Worm (Caenorhabditis elegans): Measurements from ENCODE around the gene D1086.8.
"Not testable (repeated sequence)": the region's sequence is repeated elsewhere in the genome, so short reads cannot be mapped to it uniquely, and the experiment has no call there.

The D1086.8 gene

ce11 chrV:14093805-14094204 is at the start of gene D1086.8:
Gene D1086.8 (plus strand): TSS chrV:14094105.
- peak in 1 of 2 experiments; percentile 17 for TF ChIP-seq lsy-2 (tag; optimal IDR thresholded peaks at IDR 0.05)
- no peak for TF ChIP-seq hmg-1.1 (GFP tag; IDR thresholded peaks at IDR 0.05)
- TF ChIP-seq daf-16 (GFP tag; optimal IDR thresholded peaks at IDR 0.05) = peak in 1 of 2 experiments; percentile 13
- TF ChIP-seq daf-16 (tag; optimal IDR thresholded peaks at IDR 0.05) = no peak

DNA sequence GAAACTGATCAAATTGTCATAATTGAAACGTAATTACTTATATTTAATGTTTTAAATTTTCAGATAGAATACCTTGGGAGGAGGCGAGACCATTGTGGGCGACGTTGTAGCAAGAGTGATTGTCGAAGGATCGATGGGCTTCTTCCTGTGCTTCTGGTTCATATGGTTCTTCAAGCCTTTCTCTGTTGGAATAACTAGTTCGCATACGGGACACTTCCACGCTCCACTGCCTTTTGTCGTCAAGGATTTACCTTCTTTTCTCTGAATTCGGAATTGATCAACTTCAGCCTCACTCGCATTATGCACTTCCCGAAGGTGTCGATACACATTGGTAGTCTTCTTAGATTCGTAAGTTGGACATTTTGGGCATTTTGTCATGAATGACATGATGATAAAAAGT is 44.6 kb upstream of the D1086.8 start, which contains the start of gene F58D12.1:
Gene F58D12.1, plus strand, starts transcription at position 301 of the 400 bp plus-strand sequence.
- not testable (repeated sequence) for TF ChIP-seq ces-1 (GFP tag; optimal IDR thresholded peaks at IDR 0.05); daf-8 (GFP tag; IDR thresholded peaks at IDR 0.05); ceh-20 (GFP tag; IDR thresholded peaks at IDR 0.05)

- TF ChIP-seq ZK337.2 (GFP tag; IDR thresholded peaks at IDR 0.05) (peak; percentile 99), nhr-28 (tag; optimal IDR thresholded peaks at IDR 0.05) (peak; percentile 72), nhr-41 (GFP tag; IDR thresholded peaks at IDR 0.05) (peak; percentile 74; the same call in 1 of the 2 replicates), lin-29 (GFP tag; IDR thresholded peaks at IDR 0.05) (peak; percentile 83), daf-8 (GFP tag; IDR thresholded peaks at IDR 0.05) (0 out of 2 replicates have a peak, but pooled peaks have one; percentile 28), nhr-76 (tag; optimal IDR thresholded peaks at IDR 0.05) (peak; percentile 65), nhr-11 (tag; optimal IDR thresholded peaks at IDR 0.05) (peak; percentile 61), T26A8.4 (GFP tag; IDR thresholded peaks at IDR 0.05) (peak; percentile 97), ctbp-1 (GFP tag; IDR thresholded peaks at IDR 0.05) (peak; percentile 98), ztf-7 (tag; optimal IDR thresholded peaks at IDR 0.05) (peak; percentile 70), sdz-12 (GFP tag; optimal IDR thresholded peaks at IDR 0.05) (peak; percentile 85), spr-3 (GFP tag; optimal IDR thresholded peaks at IDR 0.05) (peak; percentile 57), rbr-2 (tag; optimal IDR thresholded peaks at IDR 0.05) (peak; percentile 92), Y105C5A.15 (GFP tag; IDR thresholded peaks at IDR 0.05) (peak; percentile 89; the same call in 1 of the 2 replicates), dmd-6 (GFP tag; IDR thresholded peaks at IDR 0.05) (peak; percentile 99), madf-9 (GFP tag; conservative IDR thresholded peaks at IDR 0.05) (peak; percentile 97), T20F7.1 (GFP tag; optimal IDR thresholded peaks at IDR 0.05) (peak; percentile 89), mxl-3 (GFP tag; optimal IDR thresholded peaks at IDR 0.05) (peak; percentile 85), mdt-29 (GFP tag; IDR thresholded peaks at IDR 0.05) (peak; percentile 94), unc-62 (GFP tag; optimal IDR thresholded peaks at IDR 0.05 in 1 of 2) (peak in 1 of 2 experiments; percentile 99), dmd-9 (GFP tag; IDR thresholded peaks at IDR 0.05) (peak; percentile 99), lin-15B (tag; optimal IDR thresholded peaks at IDR 0.05) (peak; percentile 14), zfp-2 (tag; optimal IDR thresholded peaks at IDR 0.05) (peak; percentile 42), nhr-42 (GFP tag; IDR thresholded peaks at IDR 0.05) (peak; percentile 97), set-16 (GFP tag; IDR thresholded peaks at IDR 0.05) (peak; percentile 78), nhr-10 (tag; optimal IDR thresholded peaks at IDR 0.05) (peak; percentile 35), pha-4 (GFP tag; IDR thresholded peaks at IDR 0.05) (peak; percentile 96), aha-1 (tag) (peak; percentile 97), dpl-1 (GFP tag; optimal IDR thresholded peaks at IDR 0.05) (peak; percentile 90), nhr-102 (tag; optimal IDR thresholded peaks at IDR 0.05) (peak; percentile 95), ceh-32 (tag; optimal IDR thresholded peaks at IDR 0.05; ENCODE audit: poor library complexity) (peak; percentile 59), Y48G9A.11 (GFP tag; IDR thresholded peaks at IDR 0.05) (peak; percentile 92), mdl-1 (tag; optimal IDR thresholded peaks at IDR 0.05) (peak in 1 of 2 experiments; percentile 40), zip-2 (tag; optimal IDR thresholded peaks at IDR 0.05) (peak; percentile 69), php-3 (GFP tag; IDR thresholded peaks at IDR 0.05) (peak; percentile 97), dve-1 (tag; optimal IDR thresholded peaks at IDR 0.05; ENCODE audit: insufficient read depth) (peak; percentile 93), spr-1 (tag; optimal IDR thresholded peaks at IDR 0.05) (peak; percentile 84), Y75B8A.6 (GFP tag; IDR thresholded peaks at IDR 0.05) (peak; percentile 91; the same call in 1 of the 2 replicates), hlh-11 (tag; optimal IDR thresholded peaks at IDR 0.05) (peak; percentile 95), ceh-20 (GFP tag; IDR thresholded peaks at IDR 0.05) (peak; percentile 98), hmg-1.1 (GFP tag; IDR thresholded peaks at IDR 0.05) (peak; percentile 92)
- not testable (repeated sequence) for TF ChIP-seq unc-62, pha-4 (tag; optimal IDR thresholded peaks at IDR 0.05)
These were observed 38.8 kb upstream of the D1086.8 start for ce11 chrV:14055097-14055496.
